Fruit fly (Drosophila melanogaster) whole organism, embryonic: ENCODE data around the gene tral.

Experiments used
- Blimp-1 ChIP-seq: fragments of 200-800 bp; sonication (Bioruptor generic); optimal IDR thresholded peaks from 3 replicates; lab custom pipeline; 2018; ENCODE audit warnings: missing biosample characterization, missing genetic modification characterization, mild to moderate bottlenecking, moderate library complexity, missing genetic modification reagents
- CG10147 ChIP-seq: fragments of 200-800 bp; sonication (Bioruptor generic); optimal IDR thresholded peaks from 2 replicates; lab custom pipeline; 2019; ENCODE audit warnings: missing biosample characterization, mild to moderate bottlenecking, missing genetic modification characterization, moderate library complexity
- CG10431 ChIP-seq: fragments of 200-800 bp; sonication (Bioruptor generic); optimal IDR thresholded peaks from 3 replicates; lab custom pipeline; 2018; ENCODE audit warnings: missing biosample characterization, mild to moderate bottlenecking, missing genetic modification characterization
- CG10654 ChIP-seq: fragments of 200-800 bp; sonication (Bioruptor generic); optimal IDR thresholded peaks from 2 replicates; lab custom pipeline; 2016; ENCODE audit warnings: missing biosample characterization, missing genetic modification characterization
- CG10979 ChIP-seq: fragments of 200-800 bp; sonication (Bioruptor generic); optimal IDR thresholded peaks from 2 replicates; lab custom pipeline; 2018; ENCODE audit warnings: missing biosample characterization, mild to moderate bottlenecking, missing genetic modification characterization, moderate library complexity
- CG11093 ChIP-seq: fragments of 200-800 bp; sonication (Bioruptor generic); IDR thresholded peaks from 3 replicates; pipeline ENCODE4 v1.3.6; 2022; ENCODE audit warnings: missing biosample characterization, missing genetic modification characterization
- CG11504 ChIP-seq: fragments of 200-800 bp; sonication (Bioruptor generic); optimal IDR thresholded peaks from 3 replicates; lab custom pipeline; 2019; ENCODE audit warnings: missing biosample characterization, mild to moderate bottlenecking, missing genetic modification characterization, moderate library complexity
- CG12071 ChIP-seq: fragments of 200-800 bp; sonication (Bioruptor generic); optimal IDR thresholded peaks from 3 replicates; lab custom pipeline; 2018; ENCODE audit warnings: missing biosample characterization, mild to moderate bottlenecking, missing genetic modification characterization
- CG12769 ChIP-seq: fragments of 200-800 bp; sonication (Bioruptor generic); optimal IDR thresholded peaks from 2 replicates; lab custom pipeline; 2019; ENCODE audit warnings: missing biosample characterization, mild to moderate bottlenecking, missing genetic modification characterization, moderate library complexity
- CG13424 ChIP-seq: fragments of 200-800 bp; sonication (Bioruptor generic); optimal IDR thresholded peaks from 2 replicates; lab custom pipeline; 2019; ENCODE audit warnings: missing biosample characterization, mild to moderate bottlenecking, missing genetic modification characterization, moderate library complexity
- CG14050 ChIP-seq: fragments of 200-800 bp; sonication (Bioruptor generic); IDR thresholded peaks from 3 replicates; pipeline ENCODE4 v1.3.6; 2022; ENCODE audit warnings: missing biosample characterization, missing genetic modification characterization
- CG15514 ChIP-seq: fragments of 200-800 bp; sonication (Bioruptor generic); optimal IDR thresholded peaks from 3 replicates; lab custom pipeline; 2017; ENCODE audit warnings: missing biosample characterization, missing genetic modification characterization, mild to moderate bottlenecking, moderate library complexity, missing genetic modification reagents
- CG1603 ChIP-seq: fragments of 200-800 bp; sonication (Bioruptor generic); optimal IDR thresholded peaks from 2 replicates; lab custom pipeline; 2019; ENCODE audit warnings: missing biosample characterization, mild to moderate bottlenecking, missing genetic modification characterization, moderate library complexity
- CG2712 ChIP-seq: fragments of 200-800 bp; optimal IDR thresholded peaks from 3 replicates; lab custom pipeline; 2019; ENCODE audit warnings: missing biosample characterization, mild to moderate bottlenecking, missing genetic modification characterization, moderate library complexity
- CG32772 ChIP-seq: fragments of 200-800 bp; sonication (Bioruptor generic); IDR thresholded peaks from 2 replicates; pipeline ENCODE4 v1.3.6; 2022; ENCODE audit warnings: missing biosample characterization, missing genetic modification characterization
- CG3281 ChIP-seq: fragments of 200-800 bp; sonication (Bioruptor generic); optimal IDR thresholded peaks from 3 replicates; lab custom pipeline; 2017; ENCODE audit warnings: missing biosample characterization, mild to moderate bottlenecking, missing genetic modification characterization
- CG34422 ChIP-seq: fragments of 200-800 bp; sonication (Bioruptor generic); IDR thresholded peaks from 3 replicates; pipeline ENCODE4 v1.3.6; 2022; ENCODE audit warnings: missing biosample characterization, missing genetic modification characterization
- CG4424 ChIP-seq: fragments of 200-800 bp; sonication (Bioruptor generic); optimal IDR thresholded peaks from 3 replicates; lab custom pipeline; 2016; ENCODE audit warnings: missing biosample characterization, missing genetic modification characterization
- CG4820 ChIP-seq: fragments of 200-800 bp; sonication (Bioruptor generic); optimal IDR thresholded peaks from 3 replicates; lab custom pipeline; 2016; ENCODE audit warnings: missing biosample characterization, missing genetic modification characterization
- CG4854 ChIP-seq: fragments of 200-800 bp; sonication (Bioruptor generic); optimal IDR thresholded peaks from 2 replicates; lab custom pipeline; 2016; ENCODE audit warnings: missing biosample characterization, missing genetic modification characterization, inconsistent platforms
- CG5245 ChIP-seq: fragments of 200-800 bp; sonication (Bioruptor generic); optimal IDR thresholded peaks from 3 replicates; lab custom pipeline; 2016; ENCODE audit warnings: missing biosample characterization, missing genetic modification characterization
- CG7556 ChIP-seq: fragments of 200-800 bp; sonication (Bioruptor generic); optimal IDR thresholded peaks from 2 replicates; lab custom pipeline; 2017; ENCODE audit warnings: missing biosample characterization, mild to moderate bottlenecking, missing genetic modification characterization
- CG8089 ChIP-seq: fragments of 200-800 bp; sonication (Bioruptor generic); optimal IDR thresholded peaks from 3 replicates; lab custom pipeline; 2016; ENCODE audit warnings: missing biosample characterization, missing genetic modification characterization
- CG9876 ChIP-seq: fragments of 200-800 bp; sonication (Bioruptor generic); optimal IDR thresholded peaks from 2 replicates; lab custom pipeline; 2016; ENCODE audit warnings: missing biosample characterization, missing genetic modification characterization
- CoRest ChIP-seq: fragments of 200-800 bp; sonication (Bioruptor generic); optimal IDR thresholded peaks from 3 replicates; lab custom pipeline; 2018; ENCODE audit warnings: missing biosample characterization, mild to moderate bottlenecking, missing genetic modification characterization, moderate library complexity
- D19B ChIP-seq: fragments of 200-800 bp; sonication (Bioruptor generic); optimal IDR thresholded peaks from 2 replicates; lab custom pipeline; 2017; ENCODE audit warnings: missing biosample characterization, mild to moderate bottlenecking, missing genetic modification characterization
- Doc2 ChIP-seq: fragments of 200-800 bp; sonication (Bioruptor generic); IDR thresholded peaks from 2 replicates; pipeline ENCODE4 v1.3.6; 2022; ENCODE audit warnings: missing biosample characterization, missing genetic modification characterization
- Ets65A ChIP-seq: fragments of 200-800 bp; sonication (Bioruptor generic); peaks from one replicate; lab custom pipeline; 2016; ENCODE audit warnings: missing biosample characterization, missing genetic modification characterization
- Hmr ChIP-seq: fragments of 200-800 bp; sonication (Bioruptor generic); optimal IDR thresholded peaks from 3 replicates; lab custom pipeline; 2017; ENCODE audit warnings: mild to moderate bottlenecking, missing biosample characterization, missing genetic modification reagents, missing genetic modification characterization
- Hmx ChIP-seq: fragments of 200-800 bp; sonication (Bioruptor generic); optimal IDR thresholded peaks from 2 replicates; lab custom pipeline; 2016; ENCODE audit warnings: missing biosample characterization, missing genetic modification characterization
- Max ChIP-seq: fragments of 200-800 bp; sonication (Bioruptor generic); optimal IDR thresholded peaks from 2 replicates; lab custom pipeline; 2016; ENCODE audit warnings: missing biosample characterization, mild to moderate bottlenecking, missing genetic modification characterization
- Med ChIP-seq: fragments of 200-800 bp; sonication (Bioruptor generic); peaks from one replicate; lab custom pipeline; 2016; ENCODE audit warnings: missing biosample characterization, missing genetic modification characterization, mild to moderate bottlenecking, inconsistent platforms, moderate library complexity
- PHDP ChIP-seq: fragments of 200-800 bp; sonication (Bioruptor generic); optimal IDR thresholded peaks from 3 replicates; lab custom pipeline; 2018; ENCODE audit warnings: missing biosample characterization, mild to moderate bottlenecking, missing genetic modification characterization, moderate library complexity
- Pdp1 ChIP-seq, 2 experiments: fragments of 200-800 bp; sonication (Bioruptor generic); optimal IDR thresholded peaks; 3 replicates each; lab custom pipeline; 2016; ENCODE audit warnings: missing biosample characterization in 2 of 2, missing genetic modification characterization in 2 of 2, mild to moderate bottlenecking in 1 of 2, moderate library complexity in 1 of 2
- Rfx ChIP-seq: fragments of 200-800 bp; sonication (Bioruptor generic); IDR thresholded peaks from 2 replicates; pipeline ENCODE4 v1.3.6; 2022; ENCODE audit warnings: missing biosample characterization, missing genetic modification characterization
- Scr ChIP-seq: fragments of 200-800 bp; sonication (Bioruptor generic); IDR thresholded peaks from 2 replicates; pipeline ENCODE4 v1.3.6; 2022; ENCODE audit warnings: missing biosample characterization, missing genetic modification characterization; ENCODE audit not compliant: partially characterized antibody
- Sry-δ ChIP-seq: fragments of 200-800 bp; sonication (Bioruptor generic); optimal IDR thresholded peaks from 2 replicates; lab custom pipeline; 2016; ENCODE audit warnings: missing biosample characterization, missing genetic modification characterization
- Vsx1 ChIP-seq: fragments of 200-800 bp; sonication (Bioruptor generic); optimal IDR thresholded peaks from 2 replicates; lab custom pipeline; 2017; ENCODE audit warnings: missing biosample characterization, mild to moderate bottlenecking, missing genetic modification characterization, missing genetic modification reagents
- bowl ChIP-seq: fragments of 200-800 bp; sonication (Bioruptor generic); IDR thresholded peaks from 2 replicates; pipeline ENCODE4 v1.3.6; 2022; ENCODE audit warnings: missing biosample characterization, missing genetic modification characterization
- bsh ChIP-seq, 2 experiments: fragments of 200-800 bp; sonication (Bioruptor generic); optimal IDR thresholded peaks; 2 replicates each; lab custom pipeline; 2017 to 2018; ENCODE audit warnings: mild to moderate bottlenecking in 2 of 2, missing biosample characterization in 2 of 2, missing genetic modification characterization in 2 of 2, moderate library complexity in 1 of 2
- dati ChIP-seq: fragments of 200-800 bp; sonication (Bioruptor generic); IDR thresholded peaks from 2 replicates; pipeline ENCODE4 v1.3.6; 2022; ENCODE audit warnings: missing biosample characterization, missing genetic modification characterization
- esg ChIP-seq: fragments of 200-800 bp; sonication (Bioruptor generic); conservative IDR thresholded peaks from 2 replicates; pipeline ENCODE4 v1.3.6; 2022; ENCODE audit warnings: missing biosample characterization, missing genetic modification characterization
- lilli ChIP-seq: fragments of 200-800 bp; sonication (Bioruptor generic); optimal IDR thresholded peaks from 3 replicates; lab custom pipeline; 2016; ENCODE audit warnings: missing biosample characterization, missing genetic modification characterization
- mld ChIP-seq: fragments of 200-800 bp; sonication (Bioruptor generic); IDR thresholded peaks from 3 replicates; pipeline ENCODE4 v1.3.6; 2022; ENCODE audit warnings: missing biosample characterization, missing genetic modification characterization; ENCODE audit not compliant: partially characterized antibody
- nmo ChIP-seq: fragments of 200-800 bp; sonication (Bioruptor generic); optimal IDR thresholded peaks from 2 replicates; lab custom pipeline; 2018; ENCODE audit warnings: missing biosample characterization, mild to moderate bottlenecking, missing genetic modification characterization, moderate library complexity
- nom ChIP-seq: fragments of 200-800 bp; sonication (Bioruptor generic); optimal IDR thresholded peaks from 2 replicates; lab custom pipeline; 2017; ENCODE audit warnings: missing biosample characterization, missing genetic modification characterization, mild to moderate bottlenecking, moderate library complexity, missing genetic modification reagents
- sna ChIP-seq: fragments of 200-800 bp; sonication (Bioruptor generic); IDR thresholded peaks from 2 replicates; pipeline ENCODE4 v1.3.6; 2022; ENCODE audit warnings: missing biosample characterization, missing genetic modification characterization; ENCODE audit not compliant: partially characterized antibody
- sug ChIP-seq: fragments of 200-800 bp; optimal IDR thresholded peaks from 2 replicates; lab custom pipeline; 2019; ENCODE audit warnings: missing biosample characterization, mild to moderate bottlenecking, missing genetic modification characterization, moderate library complexity
- twi ChIP-seq: fragments of 200-800 bp; optimal IDR thresholded peaks from 2 replicates; lab custom pipeline; 2019; ENCODE audit warnings: missing biosample characterization, mild to moderate bottlenecking, missing genetic modification characterization, moderate library complexity
- tx ChIP-seq: fragments of 200-800 bp; sonication (Bioruptor generic); optimal IDR thresholded peaks from 2 replicates; lab custom pipeline; 2016; ENCODE audit warnings: missing biosample characterization, missing genetic modification characterization

tral gene

DNA sequence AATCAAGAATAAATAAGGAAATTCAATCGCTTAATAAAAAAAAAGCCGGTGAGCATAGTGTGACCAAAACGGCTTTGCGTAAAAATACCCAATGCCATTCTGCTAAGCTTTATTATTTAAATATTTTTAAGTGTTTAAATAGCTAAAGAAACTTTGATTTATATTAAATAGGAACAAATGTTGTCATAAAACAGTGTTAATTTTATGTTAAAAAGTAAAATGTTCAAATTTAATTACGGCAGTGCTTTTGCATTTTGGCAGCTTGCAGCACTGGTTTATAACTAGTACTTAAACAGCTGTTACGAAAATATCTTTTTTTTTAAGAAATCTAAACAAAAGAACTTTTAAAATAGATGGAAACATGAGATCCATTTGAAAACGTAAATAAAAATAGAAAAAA, 13.6 kb upstream of the tral start, which contains the start of the genes CG10638 and CG10681 (continued):
- peak; percentile 17 for TF ChIP-seq tx (GFP tag; lab: Kevin White, UChicago)
- TF ChIP-seq twi (tag; lab: Kevin White, UChicago): no peak
- no peak for TF ChIP-seq dati (GFP tag; lab: Robert Waterston, UW)
- peak; percentile 74 for TF ChIP-seq CG15514 (GFP tag; lab: Kevin White, UChicago)
- peak; percentile 34 for TF ChIP-seq CG10431 (GFP tag; lab: Kevin White, UChicago)
- no peak for TF ChIP-seq CG14050 (GFP tag; lab: Robert Waterston, UW)
- peak; percentile 10 for TF ChIP-seq CG4854 (GFP tag; lab: Kevin White, UChicago)
- TF ChIP-seq CG10147 (GFP tag; lab: Kevin White, UChicago): peak; percentile 36
- peak; percentile 65 for TF ChIP-seq Max (GFP tag; lab: Kevin White, UChicago)
- TF ChIP-seq CG5245 (GFP tag; lab: Kevin White, UChicago): peak; percentile 49
- peak; percentile 58 for TF ChIP-seq CG11504 (tag; lab: Kevin White, UChicago)
- TF ChIP-seq sna (GFP tag; lab: Robert Waterston, UW): peak; percentile 42; the same call in 1 of the 2 replicates
- peak; percentile 56 for TF ChIP-seq Vsx1
- TF ChIP-seq CG32772 (GFP tag; lab: Robert Waterston, UW): peak; percentile 53
- TF ChIP-seq nmo: peak; percentile 55
- TF ChIP-seq Blimp-1: peak; percentile 41
- TF ChIP-seq CG1603 (tag; lab: Kevin White, UChicago): peak; percentile 43
- TF ChIP-seq sug (tag; lab: Kevin White, UChicago): peak; percentile 40
- peak; percentile 62 for TF ChIP-seq CG4424 (GFP tag; lab: Kevin White, UChicago)
- peak; percentile 65 for TF ChIP-seq PHDP (tag; lab: Kevin White, UChicago)
- TF ChIP-seq CG3281 (GFP tag; lab: Kevin White, UChicago): peak; percentile 23
- 0 out of 2 replicates have a peak, but pooled peaks have one; percentile 11 for TF ChIP-seq Scr (GFP tag; lab: Robert Waterston, UW)
- no peak for TF ChIP-seq mld
- TF ChIP-seq CG12071: no peak
- TF ChIP-seq CG34422 (GFP tag; lab: Robert Waterston, UW): peak; percentile 55; the same call in 1 of the 3 replicates
- TF ChIP-seq CG8089 (GFP tag; lab: Kevin White, UChicago): no peak
- TF ChIP-seq CG10654 (GFP tag; lab: Kevin White, UChicago): peak; percentile 57
- no peak for TF ChIP-seq Doc2 (GFP tag; lab: Robert Waterston, UW)
- no peak for TF ChIP-seq CG9876 (GFP tag; lab: Kevin White, UChicago)
- no peak for TF ChIP-seq CG12769 (tag; lab: Kevin White, UChicago)
- TF ChIP-seq Pdp1 (GFP tag; optimal IDR thresholded peaks at IDR 0.05; lab: Kevin White, UChicago): peak; percentile 22 to 51
- TF ChIP-seq nom (GFP tag; lab: Kevin White, UChicago): peak; percentile 30
- peak; percentile 17 for TF ChIP-seq CG7556 (GFP tag; lab: Kevin White, UChicago)
- no peak for TF ChIP-seq CG11093 (GFP tag; lab: Robert Waterston, UW)
- TF ChIP-seq Med (GFP tag; lab: Kevin White, UChicago): peak; percentile 79
- no peak for TF ChIP-seq bowl (GFP tag; lab: Robert Waterston, UW)
- peak; percentile 34 for TF ChIP-seq CG4820 (GFP tag; lab: Kevin White, UChicago)
- peak; percentile 54 for TF ChIP-seq CG2712
- TF ChIP-seq D19B (GFP tag; lab: Kevin White, UChicago): no peak
- TF ChIP-seq lilli (GFP tag; lab: Kevin White, UChicago): peak; percentile 61
- TF ChIP-seq bsh (GFP tag; optimal IDR thresholded peaks at IDR 0.05; lab: Kevin White, UChicago): peak in 1 of 2 experiments; percentile 46
- TF ChIP-seq Rfx (GFP tag; lab: Robert Waterston, UW): peak; percentile 21; the same call in 1 of the 2 replicates
- TF ChIP-seq Hmr (GFP tag; lab: Kevin White, UChicago): peak; percentile 13
- TF ChIP-seq esg (GFP tag; lab: Robert Waterston, UW): no peak
- TF ChIP-seq CG13424 (tag; lab: Kevin White, UChicago): peak; percentile 42
- peak; percentile 12 for TF ChIP-seq CG10979
- no peak for TF ChIP-seq Sry-δ (GFP tag; lab: Kevin White, UChicago)
- peak; percentile 61 for TF ChIP-seq CoRest (tag; lab: Kevin White, UChicago)
- TF ChIP-seq Hmx (GFP tag; lab: Kevin White, UChicago): peak; percentile 0
- peak; percentile 79 for TF ChIP-seq Ets65A (GFP tag; lab: Kevin White, UChicago)
